Worm (Caenorhabditis elegans): ENCODE results near the gene F19B10.5.
A peak's percentile ranks its signal among the peaks of the same experiment; 100 is the strongest.

The F19B10.5 gene

DNA sequence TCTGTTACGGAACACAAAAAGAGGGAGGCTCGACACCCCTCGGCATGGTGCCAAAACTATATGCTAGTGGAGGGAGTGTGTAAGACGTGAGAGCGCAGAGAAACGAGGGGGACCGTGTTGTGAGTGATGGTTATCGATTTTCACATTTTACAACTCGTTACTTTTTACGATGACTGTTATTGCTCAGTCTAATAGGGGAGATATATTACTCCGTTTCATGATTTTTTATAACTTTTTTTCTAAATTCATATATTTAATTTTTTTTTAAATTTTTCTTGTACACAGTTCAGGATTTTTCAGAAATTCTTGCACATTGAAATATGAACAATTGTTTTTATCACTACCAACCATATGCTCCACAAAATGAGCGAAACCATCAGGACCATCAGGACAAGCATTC is at the start of gene F19B10.5:
TSS of gene F19B10.5 (plus strand) at position 301 of the 400 bp plus-strand sequence.
- no peak for TF ChIP-seq egl-27 (tag; optimal IDR thresholded peaks at IDR 0.05)
- no peak for TF ChIP-seq skn-1 (tag; optimal IDR thresholded peaks at IDR 0.05)
- no peak for TF ChIP-seq R02D3.7 (tag; optimal IDR thresholded peaks at IDR 0.05)
- no peak for TF ChIP-seq unc-62 (GFP tag; optimal IDR thresholded peaks at IDR 0.05)
- no peak for TF ChIP-seq daf-12 (tag; optimal IDR thresholded peaks at IDR 0.05)
- no peak for TF ChIP-seq nhr-43 (tag; optimal IDR thresholded peaks at IDR 0.05; ENCODE audit: poor library complexity, severe bottlenecking)
- no peak for TF ChIP-seq mdl-1 (tag; optimal IDR thresholded peaks at IDR 0.05)
- no peak for TF ChIP-seq ceh-28 (tag; optimal IDR thresholded peaks at IDR 0.05)
- no peak for TF ChIP-seq nhr-67 (tag; optimal IDR thresholded peaks at IDR 0.05)
- no peak for TF ChIP-seq pha-4 (tag; optimal IDR thresholded peaks at IDR 0.05)
- TF ChIP-seq jun-1 (tag; optimal IDR thresholded peaks at IDR 0.05), result no peak
- no peak for TF ChIP-seq elt-1 (tag; optimal IDR thresholded peaks at IDR 0.05)
- no peak for TF ChIP-seq ceh-16 (tag; optimal IDR thresholded peaks at IDR 0.05)

DNA sequence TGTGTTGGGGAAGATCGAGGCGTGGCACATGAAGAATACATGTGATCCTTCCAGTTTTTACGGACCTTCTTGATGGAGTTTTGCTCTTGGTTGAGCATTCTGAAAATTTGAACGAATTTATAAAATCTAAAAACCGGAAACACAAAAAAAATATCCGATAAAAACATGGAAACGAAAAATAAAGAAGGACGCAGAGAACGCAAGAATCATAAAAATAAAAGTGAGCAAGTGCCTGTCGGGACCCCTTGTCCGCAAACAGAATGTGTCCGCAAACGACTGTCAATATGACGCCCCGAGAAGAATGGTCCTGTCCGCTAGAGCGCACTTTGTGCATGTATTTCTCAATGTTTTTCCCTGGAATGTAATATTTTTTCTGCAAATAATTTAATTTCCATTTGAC is 45.7 kb upstream of the F19B10.5 start, which contains the start of gene Y49F6A.5:
TSS of gene Y49F6A.5 (minus strand) at position 101 of the 400 bp plus-strand sequence.
- TF ChIP-seq ceh-28 (tag; optimal IDR thresholded peaks at IDR 0.05), result no peak
- no peak for TF ChIP-seq snpc-4 (tag; optimal IDR thresholded peaks at IDR 0.05)
- TF ChIP-seq fkh-10 (GFP tag; optimal IDR thresholded peaks at IDR 0.05), result no peak
- no peak for TF ChIP-seq fkh-2 (tag; optimal IDR thresholded peaks at IDR 0.05)
- no peak for TF ChIP-seq ztf-11 (tag; optimal IDR thresholded peaks at IDR 0.05)
- no peak for TF ChIP-seq nhr-12 (tag; optimal IDR thresholded peaks at IDR 0.05)
- TF ChIP-seq ZK546.5 (tag; optimal IDR thresholded peaks at IDR 0.05), result no peak
- TF ChIP-seq elt-2 (tag; optimal IDR thresholded peaks at IDR 0.05), result no peak
- TF ChIP-seq sea-2 (GFP tag; optimal IDR thresholded peaks at IDR 0.05), result no peak
- TF ChIP-seq skn-1 (tag; optimal IDR thresholded peaks at IDR 0.05), result no peak
- no peak for TF ChIP-seq egl-27 (tag; optimal IDR thresholded peaks at IDR 0.05)
- no peak for TF ChIP-seq mdl-1 (tag; optimal IDR thresholded peaks at IDR 0.05)
- TF ChIP-seq ama-1 (optimal IDR thresholded peaks at IDR 0.05), result no peak

DNA sequence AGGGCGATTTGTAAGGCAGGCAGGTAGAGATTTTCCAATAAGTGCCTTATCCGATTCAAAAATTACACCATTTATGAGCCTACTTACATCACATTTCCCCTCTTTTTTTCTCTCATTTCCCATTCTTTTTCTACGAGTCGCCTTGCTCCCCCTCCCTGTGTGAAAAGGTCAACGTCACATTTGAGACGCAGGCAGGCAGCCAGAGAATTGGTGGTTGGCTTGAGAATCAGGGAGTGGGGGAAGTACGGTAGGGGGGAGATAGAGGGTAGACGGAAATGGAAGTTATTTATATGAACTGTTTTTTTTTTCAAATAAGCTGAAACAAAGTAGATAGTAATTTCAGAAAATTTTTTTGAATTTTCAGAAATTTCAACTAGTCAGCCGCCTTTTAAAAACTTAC is 38.9 kb upstream of the F19B10.5 start:
- TF ChIP-seq nfya-1 (tag; optimal IDR thresholded peaks at IDR 0.05; ENCODE audit: insufficient read depth) (peak; percentile 98), eor-1 (tag; optimal IDR thresholded peaks at IDR 0.05) (no peak)

DNA sequence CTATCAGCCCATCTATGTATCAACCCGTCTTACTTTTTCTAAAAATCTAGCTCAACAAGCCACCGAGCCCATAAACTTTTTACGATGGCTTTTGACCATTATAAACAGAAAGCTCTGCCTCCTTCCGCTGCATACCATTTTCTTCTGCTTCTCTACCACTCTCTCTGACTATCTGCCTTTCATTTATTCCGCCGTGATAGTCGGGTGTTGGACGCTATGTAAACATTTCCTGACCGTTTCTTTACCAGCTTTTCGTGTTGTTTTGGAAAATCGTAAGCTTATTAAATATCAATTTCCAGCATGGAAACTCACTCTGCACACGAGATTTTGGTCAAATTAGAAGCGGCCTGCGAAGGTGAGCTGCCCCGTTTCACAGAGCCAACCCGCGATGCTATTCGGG is 38.0 kb upstream of the F19B10.5 start, which contains the start of gene F40E12.1:
TSS of gene F40E12.1 (plus strand) at position 301 of the 400 bp plus-strand sequence.
- no peak for TF ChIP-seq lsy-12 (tag; optimal IDR thresholded peaks at IDR 0.05)
- no peak for TF ChIP-seq fkh-10 (GFP tag; optimal IDR thresholded peaks at IDR 0.05)
- no peak for TF ChIP-seq fos-1 (tag; optimal IDR thresholded peaks at IDR 0.05)
- no peak for TF ChIP-seq ztf-11 (tag; optimal IDR thresholded peaks at IDR 0.05)
- TF ChIP-seq nhr-43 (tag; optimal IDR thresholded peaks at IDR 0.05; ENCODE audit: poor library complexity, severe bottlenecking), result no peak
- TF ChIP-seq skn-1 (tag; optimal IDR thresholded peaks at IDR 0.05), result no peak
- TF ChIP-seq mml-1 (tag; optimal IDR thresholded peaks at IDR 0.05), result no peak
- no peak for TF ChIP-seq ZK546.5 (tag; optimal IDR thresholded peaks at IDR 0.05)

DNA sequence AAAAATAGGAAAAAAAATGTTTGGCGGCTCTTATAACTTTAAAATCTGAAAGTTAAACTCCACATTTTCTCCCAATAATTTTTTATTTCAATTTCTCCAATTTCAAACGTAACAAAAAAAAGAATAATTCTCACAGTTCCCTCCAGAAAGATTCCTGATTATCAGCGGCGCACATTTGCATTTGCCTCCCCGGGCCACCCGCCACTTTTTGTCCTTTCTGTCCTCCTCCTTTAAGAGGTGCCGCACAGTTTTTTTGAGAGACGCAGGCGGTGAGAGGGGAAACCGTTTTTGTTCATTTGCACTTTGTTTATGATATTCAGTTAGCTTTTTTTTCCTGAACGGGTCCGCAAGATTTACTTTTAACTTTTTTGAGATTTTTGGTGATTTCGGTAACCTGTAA is 34.6 kb upstream of the F19B10.5 start:
- TF ChIP-seq sea-2 (GFP tag; optimal IDR thresholded peaks at IDR 0.05), result no peak
- no peak for TF ChIP-seq ztf-4 (tag; optimal IDR thresholded peaks at IDR 0.05)
- no peak for TF ChIP-seq nhr-23 (tag; optimal IDR thresholded peaks at IDR 0.05)
- TF ChIP-seq tbx-2 (tag; optimal IDR thresholded peaks at IDR 0.05), result no peak
- TF ChIP-seq ceh-28 (tag; optimal IDR thresholded peaks at IDR 0.05), result no peak
- no peak for TF ChIP-seq egl-27 (tag; optimal IDR thresholded peaks at IDR 0.05)
- TF ChIP-seq unc-39 (tag; optimal IDR thresholded peaks at IDR 0.05), result no peak
- TF ChIP-seq lin-39 (tag; optimal IDR thresholded peaks at IDR 0.05), result no peak
- TF ChIP-seq egl-5 (tag; optimal IDR thresholded peaks at IDR 0.05), result no peak
- no peak for TF ChIP-seq ztf-11 (tag; optimal IDR thresholded peaks at IDR 0.05)
- no peak for TF ChIP-seq ama-1 (optimal IDR thresholded peaks at IDR 0.05)
- no peak for TF ChIP-seq pha-4 (tag; optimal IDR thresholded peaks at IDR 0.05)
- TF ChIP-seq nhr-28 (tag; optimal IDR thresholded peaks at IDR 0.05), result no peak
- TF ChIP-seq elt-3 (tag; optimal IDR thresholded peaks at IDR 0.05), result no peak
- TF ChIP-seq fos-1 (tag; optimal IDR thresholded peaks at IDR 0.05), result no peak
- TF ChIP-seq nhr-25 (tag; optimal IDR thresholded peaks at IDR 0.05), result no peak
- TF ChIP-seq nhr-43 (tag; optimal IDR thresholded peaks at IDR 0.05; ENCODE audit: poor library complexity, severe bottlenecking), result no peak
- TF ChIP-seq ceh-82 (tag; optimal IDR thresholded peaks at IDR 0.05), result no peak

Measured in whole organism, L3 larva.